Worm (Caenorhabditis elegans) whole organism, mixed stage, embryonic: ENCODE data around the gene spo-11.

ENCODE experiments used
- blmp-1 ChIP-seq: fragments of 150-350 bp; optimal IDR thresholded peaks from 2 replicates; lab custom pipeline; 2014; ENCODE audit warnings: missing biosample characterization, missing genetic modification characterization
- drap-1 ChIP-seq: fragments of 200-800 bp; sonication (Bioruptor generic); optimal IDR thresholded peaks from 3 replicates; lab custom pipeline; 2018; ENCODE audit warnings: mild to moderate bottlenecking, missing genetic modification characterization, missing compliant biosample characterization
- elt-3 ChIP-seq: fragments of 150-350 bp; optimal IDR thresholded peaks from 2 replicates; lab custom pipeline; 2014; ENCODE audit warnings: missing biosample characterization, missing genetic modification characterization
- ham-2 ChIP-seq: fragments of 200-800 bp; sonication (Bioruptor generic); optimal IDR thresholded peaks from 2 replicates; lab custom pipeline; 2018; ENCODE audit warnings: mild to moderate bottlenecking, missing genetic modification characterization, missing compliant biosample characterization
- lin-32 ChIP-seq: fragments of 200-800 bp; sonication (Bioruptor generic); optimal IDR thresholded peaks from 2 replicates; lab custom pipeline; 2018; ENCODE audit warnings: mild to moderate bottlenecking, missing genetic modification characterization, missing compliant biosample characterization
- mep-1 ChIP-seq: fragments of 150-350 bp; optimal IDR thresholded peaks from 2 replicates; lab custom pipeline; 2017; ENCODE audit warnings: missing biosample characterization, missing genetic modification reagents, missing genetic modification characterization, inconsistent platforms
- nhr-76 ChIP-seq: sonication (generic microtip); optimal IDR thresholded peaks from 2 replicates; lab custom pipeline; 2017; ENCODE audit warnings: missing biosample characterization, missing genetic modification characterization
- ztf-11 ChIP-seq: fragments of 150-350 bp; optimal IDR thresholded peaks from 2 replicates; lab custom pipeline; 2014; ENCODE audit warnings: missing biosample characterization, missing genetic modification characterization

ce11 chrIV:11143228-11143444 is 18.5 kb upstream of the spo-11 start, which contains the start of gene F01G4.4:
- TF ChIP-seq mep-1 (tag; lab: Kevin White, UChicago) (no peak), lin-32 (GFP tag; lab: Kevin White, UChicago) (no peak), ztf-11 (tag; lab: Kevin White, UChicago) (no peak), blmp-1 (tag; lab: Kevin White, UChicago) (no peak), ham-2 (GFP tag; lab: Kevin White, UChicago) (no peak), nhr-76 (tag; lab: Kevin White, UChicago) (no peak), elt-3 (no peak), drap-1 (GFP tag; lab: Kevin White, UChicago) (no peak)
